Worm (Caenorhabditis elegans): ENCODE data around the gene Y71H2AR.2.
A peak's percentile ranks its signal among the peaks of the same experiment; 100 is the strongest.

Y71H2AR.2 gene

ce11 chrIII:2874144-2874868 lies 33.6 kb upstream of the Y71H2AR.2 start, which contains the start of gene klf-1:
Gene klf-1 (plus strand): TSS chrIII:2874818.
- TF ChIP-seq elt-1 (tag; optimal IDR thresholded peaks at IDR 0.05; ENCODE audit: borderline replicate concordance, insufficient read depth) (no peak), nhr-76 (tag; optimal IDR thresholded peaks at IDR 0.05) (no peak), pha-4 (tag; optimal IDR thresholded peaks at IDR 0.05) (no peak), nhr-12 (tag; optimal IDR thresholded peaks at IDR 0.05) (no peak), ceh-39 (tag; optimal IDR thresholded peaks at IDR 0.05) (no peak), snpc-4 (tag; optimal IDR thresholded peaks at IDR 0.05) (no peak)

ce11 chrIII:2873116-2873644 lies 32.5 kb upstream of the Y71H2AR.2 start:
- no peak for TF ChIP-seq bed-3 (GFP tag; optimal IDR thresholded peaks at IDR 0.05)
- TF ChIP-seq snpc-4 (tag; optimal IDR thresholded peaks at IDR 0.05) = no peak
- TF ChIP-seq ztf-11 (tag; optimal IDR thresholded peaks at IDR 0.05) = no peak
- TF ChIP-seq flh-1 (GFP tag; optimal IDR thresholded peaks at IDR 0.05) = no peak
- no peak for TF ChIP-seq lsy-2 (tag; optimal IDR thresholded peaks at IDR 0.05)
- no peak for TF ChIP-seq sem-2 (GFP tag; optimal IDR thresholded peaks at IDR 0.05)
- no peak for TF ChIP-seq ceh-83 (GFP tag; optimal IDR thresholded peaks at IDR 0.05)
- TF ChIP-seq unc-120 (tag; optimal IDR thresholded peaks at IDR 0.05; ENCODE audit: poor library complexity, severe bottlenecking) = no peak
- no peak for TF ChIP-seq sptf-1 (tag; optimal IDR thresholded peaks at IDR 0.05)
- TF ChIP-seq elt-3 (tag; optimal IDR thresholded peaks at IDR 0.05) = no peak
- TF ChIP-seq nhr-12 (tag; optimal IDR thresholded peaks at IDR 0.05) = no peak
- TF ChIP-seq zip-8 (tag; optimal IDR thresholded peaks at IDR 0.05) = no peak
- TF ChIP-seq ces-1 (GFP tag; optimal IDR thresholded peaks at IDR 0.05) = no peak
- no peak for TF ChIP-seq elt-1 (tag; optimal IDR thresholded peaks at IDR 0.05; ENCODE audit: borderline replicate concordance, insufficient read depth)
- no peak for TF ChIP-seq nhr-2 (tag; optimal IDR thresholded peaks at IDR 0.05)
- no peak for TF ChIP-seq ceh-43 (GFP tag; optimal IDR thresholded peaks at IDR 0.05)
- TF ChIP-seq nhr-76 (tag; optimal IDR thresholded peaks at IDR 0.05) = no peak
- TF ChIP-seq ceh-39 (tag; optimal IDR thresholded peaks at IDR 0.05) = no peak

ce11 chrIII:2871817-2872216 lies 31.1 kb upstream of the Y71H2AR.2 start:
- TF ChIP-seq unc-62 (GFP tag; optimal IDR thresholded peaks at IDR 0.05) = peak; percentile 4
- peak; percentile 19 for TF ChIP-seq drap-1 (GFP tag; optimal IDR thresholded peaks at IDR 0.05)
- TF ChIP-seq lin-13 (tag; optimal IDR thresholded peaks at IDR 0.05) = peak; percentile 15
- peak; percentile 21 for TF ChIP-seq ham-2 (GFP tag; optimal IDR thresholded peaks at IDR 0.05)
- no peak for TF ChIP-seq ces-1 (GFP tag; optimal IDR thresholded peaks at IDR 0.05)
- TF ChIP-seq sptf-1 (tag; optimal IDR thresholded peaks at IDR 0.05) = peak; percentile 34
- no peak for TF ChIP-seq tbx-8 (GFP tag; optimal IDR thresholded peaks at IDR 0.05)
- no peak for TF ChIP-seq unc-39 (tag; optimal IDR thresholded peaks at IDR 0.05)
- TF ChIP-seq cnd-1 (tag; optimal IDR thresholded peaks at IDR 0.05) = peak; percentile 7
- no peak for TF ChIP-seq ceh-83 (GFP tag; optimal IDR thresholded peaks at IDR 0.05)
- TF ChIP-seq pha-4 (tag; optimal IDR thresholded peaks at IDR 0.05) = peak; percentile 20
- no peak for TF ChIP-seq ztf-11 (tag; optimal IDR thresholded peaks at IDR 0.05)
- TF ChIP-seq lin-32 (GFP tag; optimal IDR thresholded peaks at IDR 0.05) = no peak

ce11 chrIII:2870228-2870627 lies 29.5 kb upstream of the Y71H2AR.2 start:
- TF ChIP-seq ceh-83 (GFP tag; optimal IDR thresholded peaks at IDR 0.05) (no peak), ham-2 (GFP tag; optimal IDR thresholded peaks at IDR 0.05) (no peak), elt-3 (tag; optimal IDR thresholded peaks at IDR 0.05) (no peak), ces-1 (GFP tag; optimal IDR thresholded peaks at IDR 0.05) (no peak)

ce11 chrIII:2869512-2869911 lies 28.8 kb upstream of the Y71H2AR.2 start:
- TF ChIP-seq unc-62 (GFP tag; optimal IDR thresholded peaks at IDR 0.05) = no peak
- TF ChIP-seq ceh-39 (tag; optimal IDR thresholded peaks at IDR 0.05) = no peak
- no peak for TF ChIP-seq cnd-1 (tag; optimal IDR thresholded peaks at IDR 0.05)
- no peak for TF ChIP-seq lin-32 (GFP tag; optimal IDR thresholded peaks at IDR 0.05)
- TF ChIP-seq elt-3 (tag; optimal IDR thresholded peaks at IDR 0.05) = no peak
- TF ChIP-seq nhr-237 (tag; optimal IDR thresholded peaks at IDR 0.05) = no peak
- no peak for TF ChIP-seq flh-1 (GFP tag; optimal IDR thresholded peaks at IDR 0.05)
- TF ChIP-seq mls-2 (tag; optimal IDR thresholded peaks at IDR 0.05) = no peak
- no peak for TF ChIP-seq nhr-76 (tag; optimal IDR thresholded peaks at IDR 0.05)
- no peak for TF ChIP-seq zip-8 (tag; optimal IDR thresholded peaks at IDR 0.05)

Data from whole organism, mixed stage, embryonic.